Fruit fly (Drosophila melanogaster) whole organism, embryonic: ENCODE results near the gene CG17841.

ENCODE experiments used
- Antp ChIP-seq: fragments of 200-800 bp; sonication (Bioruptor generic); optimal IDR thresholded peaks from 3 replicates; lab custom pipeline; 2016; ENCODE audit warnings: missing biosample characterization, missing genetic modification characterization
- Bgb ChIP-seq: fragments of 200-800 bp; sonication (Bioruptor generic); IDR thresholded peaks from 2 replicates; pipeline ENCODE4 v1.3.6; 2022; ENCODE audit warnings: missing biosample characterization, missing genetic modification characterization; ENCODE audit not compliant: partially characterized antibody
- CG15696 ChIP-seq: fragments of 200-800 bp; sonication (Bioruptor generic); optimal IDR thresholded peaks from 2 replicates; lab custom pipeline; 2019; ENCODE audit warnings: missing biosample characterization, mild to moderate bottlenecking, missing genetic modification characterization, moderate library complexity
- CG16779 ChIP-seq: fragments of 200-800 bp; sonication (Bioruptor generic); IDR thresholded peaks from 2 replicates; pipeline ENCODE4 v1.3.6; 2022; ENCODE audit warnings: missing biosample characterization, missing genetic modification characterization
- CG18619 ChIP-seq: fragments of 200-800 bp; sonication (Bioruptor generic); optimal IDR thresholded peaks from 3 replicates; lab custom pipeline; 2017; ENCODE audit warnings: missing biosample characterization, mild to moderate bottlenecking, missing genetic modification characterization
- CG2199 ChIP-seq: fragments of 200-800 bp; sonication (Bioruptor generic); IDR thresholded peaks from 3 replicates; pipeline ENCODE4 v1.3.6; 2022; ENCODE audit warnings: missing biosample characterization, missing genetic modification characterization
- CG2678 ChIP-seq: fragments of 200-800 bp; sonication (Bioruptor generic); optimal IDR thresholded peaks from 3 replicates; lab custom pipeline; 2019; ENCODE audit warnings: missing biosample characterization, mild to moderate bottlenecking, missing genetic modification characterization, moderate library complexity
- CG30431 ChIP-seq: fragments of 200-800 bp; sonication (Bioruptor generic); optimal IDR thresholded peaks from 2 replicates; lab custom pipeline; 2017; ENCODE audit warnings: missing biosample characterization, missing genetic modification characterization
- CG32532 ChIP-seq: fragments of 200-800 bp; sonication (Bioruptor generic); IDR thresholded peaks from 2 replicates; pipeline ENCODE4 v1.3.6; 2022; ENCODE audit warnings: missing biosample characterization, missing genetic modification characterization
- CG33213 ChIP-seq: fragments of 200-800 bp; sonication (Bioruptor generic); optimal IDR thresholded peaks from 3 replicates; lab custom pipeline; 2016; ENCODE audit warnings: missing biosample characterization, missing genetic modification characterization
- CG5180 ChIP-seq: fragments of 200-800 bp; sonication (Bioruptor generic); optimal IDR thresholded peaks from 3 replicates; lab custom pipeline; 2017; ENCODE audit warnings: missing biosample characterization, missing genetic modification characterization, mild to moderate bottlenecking, moderate library complexity, missing genetic modification reagents
- CG6272 ChIP-seq: fragments of 200-800 bp; sonication (Bioruptor generic); IDR thresholded peaks from 2 replicates; pipeline ENCODE4 v1.3.6; 2022; ENCODE audit warnings: missing biosample characterization, missing genetic modification characterization
- CG7987 ChIP-seq: fragments of 200-800 bp; sonication (Bioruptor generic); optimal IDR thresholded peaks from 2 replicates; lab custom pipeline; 2018; ENCODE audit warnings: missing biosample characterization, mild to moderate bottlenecking, missing genetic modification characterization, moderate library complexity
- CG8290 ChIP-seq, 3 experiments: fragments of 200-800 bp; sonication (Bioruptor generic); optimal IDR thresholded peaks; 2 replicates each; lab custom pipeline; 2016 to 2019; ENCODE audit warnings: missing biosample characterization in 3 of 3, missing genetic modification characterization in 3 of 3, mild to moderate bottlenecking in 2 of 3, moderate library complexity in 1 of 3
- CG9437 ChIP-seq: fragments of 200-800 bp; sonication (Bioruptor generic); optimal IDR thresholded peaks from 2 replicates; lab custom pipeline; 2018; ENCODE audit warnings: missing biosample characterization, mild to moderate bottlenecking, missing genetic modification characterization
- CTCF ChIP-seq: fragments of 200-800 bp; sonication (Bioruptor generic); optimal IDR thresholded peaks from 2 replicates; lab custom pipeline; 2017; ENCODE audit warnings: missing biosample characterization, mild to moderate bottlenecking, missing genetic modification characterization, moderate library complexity
- Camta ChIP-seq: fragments of 200-800 bp; sonication (Bioruptor generic); optimal IDR thresholded peaks from 2 replicates; lab custom pipeline; 2016; ENCODE audit warnings: missing biosample characterization, missing genetic modification characterization
- Gug ChIP-seq: fragments of 200-800 bp; sonication (Bioruptor generic); IDR thresholded peaks from 4 replicates; pipeline ENCODE4 v1.3.6; 2022; ENCODE audit warnings: missing biosample characterization, missing genetic modification characterization
- HLH3B ChIP-seq: fragments of 200-800 bp; sonication (Bioruptor generic); IDR thresholded peaks from 2 replicates; pipeline ENCODE4 v1.3.6; 2022; ENCODE audit warnings: missing biosample characterization, missing genetic modification characterization
- HmgD ChIP-seq: fragments of 200-800 bp; sonication (Bioruptor generic); optimal IDR thresholded peaks from 3 replicates; lab custom pipeline; 2016; ENCODE audit warnings: missing biosample characterization, missing genetic modification characterization
- Hr51 ChIP-seq, 2 experiments: fragments of 200-800 bp; sonication (Bioruptor generic); optimal IDR thresholded peaks; 2 replicates in 1 of 2; 3 replicates in 1 of 2; lab custom pipeline; 2016 to 2018; ENCODE audit warnings: missing biosample characterization in 2 of 2, missing genetic modification characterization in 2 of 2, mild to moderate bottlenecking in 1 of 2, moderate library complexity in 1 of 2
- Med ChIP-seq: fragments of 200-800 bp; sonication (Bioruptor generic); peaks from one replicate; lab custom pipeline; 2016; ENCODE audit warnings: missing biosample characterization, missing genetic modification characterization, mild to moderate bottlenecking, inconsistent platforms, moderate library complexity
- amos ChIP-seq: fragments of 200-800 bp; sonication (Bioruptor generic); IDR thresholded peaks from 2 replicates; pipeline ENCODE4 v1.3.6; 2022; ENCODE audit warnings: missing biosample characterization, missing genetic modification characterization; ENCODE audit not compliant: partially characterized antibody
- bbx ChIP-seq: fragments of 200-800 bp; sonication (Bioruptor generic); IDR thresholded peaks from 2 replicates; pipeline ENCODE4 v1.3.6; 2022; ENCODE audit warnings: missing biosample characterization, missing genetic modification characterization; ENCODE audit not compliant: partially characterized antibody
- chinmo ChIP-seq: fragments of 200-800 bp; sonication (Bioruptor generic); IDR thresholded peaks from 4 replicates; pipeline ENCODE4 v1.3.6; 2022; ENCODE audit warnings: missing biosample characterization, missing genetic modification characterization; ENCODE audit not compliant: partially characterized antibody
- dmrt99B ChIP-seq: fragments of 200-800 bp; sonication (Bioruptor generic); optimal IDR thresholded peaks from 2 replicates; lab custom pipeline; 2018; ENCODE audit warnings: missing biosample characterization, mild to moderate bottlenecking, missing genetic modification characterization, moderate library complexity
- ham ChIP-seq: fragments of 200-800 bp; sonication (Bioruptor generic); IDR thresholded peaks from 2 replicates; pipeline ENCODE4 v1.3.6; 2022; ENCODE audit warnings: missing biosample characterization, missing genetic modification characterization
- jumu ChIP-seq: fragments of 200-800 bp; sonication (Bioruptor generic); optimal IDR thresholded peaks from 3 replicates; lab custom pipeline; 2016; ENCODE audit warnings: missing biosample characterization, missing genetic modification characterization
- knrl ChIP-seq: fragments of 200-800 bp; sonication (Bioruptor generic); IDR thresholded peaks from 3 replicates; pipeline ENCODE4 v1.3.6; 2022; ENCODE audit warnings: missing biosample characterization, missing genetic modification characterization; ENCODE audit not compliant: partially characterized antibody
- lilli ChIP-seq: fragments of 200-800 bp; sonication (Bioruptor generic); optimal IDR thresholded peaks from 3 replicates; lab custom pipeline; 2016; ENCODE audit warnings: missing biosample characterization, missing genetic modification characterization
- maf-S ChIP-seq: fragments of 200-800 bp; sonication (Bioruptor generic); optimal IDR thresholded peaks from 2 replicates; lab custom pipeline; 2016; ENCODE audit warnings: missing biosample characterization, missing genetic modification characterization
- onecut ChIP-seq: fragments of 200-800 bp; sonication (Bioruptor generic); IDR thresholded peaks from 2 replicates; pipeline ENCODE4 v1.3.6; 2022; ENCODE audit warnings: missing biosample characterization, missing genetic modification characterization
- otp ChIP-seq: fragments of 200-800 bp; sonication (Bioruptor generic); IDR thresholded peaks from 3 replicates; pipeline ENCODE4, ENCODE4 v1.3.6; 2022; ENCODE audit warnings: missing biosample characterization, missing genetic modification characterization
- prd ChIP-seq, 3 experiments: fragments of >200 bp in 2 of 3; fragments of 200-800 bp in 1 of 3; sonication (Bioruptor generic) in 1 of 3; optimal IDR thresholded peaks in 2 of 3; IDR thresholded peaks in 1 of 3; 2 replicates in 2 of 3; 3 replicates in 1 of 3; pipeline versions ENCODE4 v1.3.6 to Lab custom; 2017 to 2022; ENCODE audit warnings: missing biosample characterization in 1 of 3, missing genetic modification characterization in 1 of 3
- pum ChIP-seq: fragments of 200-800 bp; sonication (Bioruptor generic); optimal IDR thresholded peaks from 2 replicates; lab custom pipeline; 2016; ENCODE audit warnings: missing biosample characterization, missing genetic modification characterization
- sd ChIP-seq: fragments of 200-800 bp; sonication (Bioruptor generic); optimal IDR thresholded peaks from 3 replicates; lab custom pipeline; 2018; ENCODE audit warnings: missing biosample characterization, mild to moderate bottlenecking, missing genetic modification characterization, moderate library complexity
- sens ChIP-seq: fragments of 200-800 bp; sonication (Bioruptor generic); peaks from one replicate; lab custom pipeline; 2016; ENCODE audit warnings: missing biosample characterization, missing genetic modification characterization
- sim ChIP-seq: fragments of 200-800 bp; sonication (Bioruptor generic); IDR thresholded peaks from 2 replicates; pipeline ENCODE4 v1.3.6; 2022; ENCODE audit warnings: missing biosample characterization, missing genetic modification characterization
- sisA ChIP-seq: fragments of 200-800 bp; sonication (Bioruptor generic); IDR thresholded peaks from 2 replicates; pipeline ENCODE4 v1.3.6; 2022; ENCODE audit warnings: missing biosample characterization, missing genetic modification characterization
- slbo ChIP-seq: fragments of 200-800 bp; sonication (Bioruptor generic); IDR thresholded peaks from 2 replicates; pipeline ENCODE4 v1.3.6; 2022; ENCODE audit warnings: missing biosample characterization, missing genetic modification characterization
- tna ChIP-seq: fragments of 200-800 bp; sonication (Bioruptor generic); IDR thresholded peaks from 2 replicates; pipeline ENCODE4 v1.3.6; 2022; ENCODE audit warnings: missing biosample characterization, missing genetic modification characterization; ENCODE audit not compliant: partially characterized antibody
- trh ChIP-seq: fragments of 200-800 bp; sonication (Bioruptor generic); optimal IDR thresholded peaks from 2 replicates; lab custom pipeline; 2016; ENCODE audit warnings: missing biosample characterization, missing genetic modification characterization
- z ChIP-seq: fragments of 200-800 bp; sonication (Bioruptor generic); IDR thresholded peaks from 3 replicates; pipeline ENCODE4 v1.3.6; 2022; ENCODE audit warnings: missing biosample characterization, missing genetic modification characterization
- zf30C ChIP-seq: fragments of 200-800 bp; sonication (Bioruptor generic); optimal IDR thresholded peaks from 3 replicates; lab custom pipeline; 2018; ENCODE audit warnings: missing biosample characterization, mild to moderate bottlenecking, missing genetic modification characterization
- zfh1 ChIP-seq: fragments of 200-800 bp; sonication (Bioruptor generic); IDR thresholded peaks from 3 replicates; pipeline ENCODE4 v1.3.6; 2022; ENCODE audit warnings: missing biosample characterization, missing genetic modification characterization

CG17841 gene

DNA sequence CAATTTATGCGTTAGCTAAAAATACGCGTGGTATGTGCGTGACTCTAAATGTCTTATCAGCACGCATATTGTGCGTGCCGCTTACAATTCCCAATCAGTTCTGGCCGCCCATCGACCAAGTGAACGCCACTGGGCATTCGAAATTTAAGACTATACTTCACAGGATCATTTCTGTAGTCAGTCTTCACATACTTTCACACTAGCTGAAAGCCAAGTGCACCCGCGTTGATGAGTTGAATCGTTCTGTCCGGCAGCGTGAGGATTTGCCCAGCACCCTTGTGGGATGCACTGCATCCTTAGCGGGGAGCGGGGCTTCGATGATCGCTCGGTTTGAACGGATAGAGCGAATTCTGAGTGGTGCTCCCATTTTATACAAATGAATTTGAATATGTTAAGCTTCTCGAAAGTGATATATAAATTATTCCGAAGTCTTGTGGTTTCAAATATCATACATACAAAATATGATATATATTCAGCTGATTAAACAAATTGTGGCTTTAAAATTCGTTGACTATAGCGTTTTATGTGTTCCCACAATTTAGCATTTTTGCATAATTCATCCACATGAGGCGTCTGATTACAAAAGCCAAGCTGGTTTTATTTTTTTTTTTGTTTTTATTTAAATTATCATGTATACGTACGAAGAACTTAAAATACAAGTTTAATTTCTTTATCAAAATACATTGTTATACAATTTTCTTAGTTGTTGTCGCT, 19.7 kb upstream of the CG17841 start:
- TF ChIP-seq CG30431 (GFP tag; lab: Kevin White, UChicago) (no peak), CG18619 (no peak), CG6272 (GFP tag; lab: Robert Waterston, UW) (no peak), CG8290 (GFP tag; optimal IDR thresholded peaks at IDR 0.05; lab: Kevin White, UChicago) (no peak), CG8290 (tag; optimal IDR thresholded peaks at IDR 0.05; lab: Kevin White, UChicago) (peak in 1 of 2 experiments; percentile 21), sim (no peak), jumu (GFP tag; lab: Kevin White, UChicago) (no peak), slbo (GFP tag; lab: Robert Waterston, UW) (peak; percentile 28), z (no peak), tna (GFP tag; lab: Robert Waterston, UW) (no peak), dmrt99B (tag; lab: Kevin White, UChicago) (no peak), bbx (GFP tag; lab: Robert Waterston, UW) (0 out of 2 replicates have a peak, but pooled peaks have one; percentile 34), CG5180 (GFP tag; lab: Kevin White, UChicago) (no peak), sens (GFP tag; lab: Kevin White, UChicago) (peak; percentile 52), amos (GFP tag; lab: Robert Waterston, UW) (peak; percentile 26; the same call in 1 of the 2 replicates), ham (no peak), Antp (GFP tag; lab: Kevin White, UChicago) (peak; percentile 20), maf-S (GFP tag; lab: Kevin White, UChicago) (no peak), otp (0 out of 3 replicates have a peak, but pooled peaks have one; percentile 18), CG2199 (0 out of 3 replicates have a peak, but pooled peaks have one; percentile 50), Med (GFP tag; lab: Kevin White, UChicago) (peak; percentile 83), CG2678 (tag; lab: Kevin White, UChicago) (peak; percentile 14), CG15696 (tag; lab: Kevin White, UChicago) (peak; percentile 14), CTCF (GFP tag; lab: Kevin White, UChicago) (no peak), chinmo (GFP tag; lab: Robert Waterston, UW) (no peak), CG33213 (GFP tag; lab: Kevin White, UChicago) (peak; percentile 0), trh (GFP tag; lab: Kevin White, UChicago) (no peak), CG16779 (0 out of 2 replicates have a peak, but pooled peaks have one; percentile 20), pum (GFP tag; lab: Kevin White, UChicago) (peak; percentile 2), Hr51 (GFP tag; optimal IDR thresholded peaks at IDR 0.05; lab: Kevin White, UChicago) (peak in 1 of 2 experiments; percentile 21), CG7987 (peak; percentile 85), HLH3B (GFP tag; lab: Robert Waterston, UW) (0 out of 2 replicates have a peak, but pooled peaks have one; percentile 13), zfh1 (GFP tag; lab: Robert Waterston, UW) (0 out of 3 replicates have a peak, but pooled peaks have one; percentile 11), sisA (no peak), lilli (GFP tag; lab: Kevin White, UChicago) (peak; percentile 31), HmgD (GFP tag; lab: Kevin White, UChicago) (no peak), Camta (GFP tag; lab: Kevin White, UChicago) (peak; percentile 4), Bgb (GFP tag; lab: Robert Waterston, UW) (peak; percentile 43; the same call in 1 of the 2 replicates), sd (tag; lab: Kevin White, UChicago) (peak; percentile 8), prd (optimal IDR thresholded peaks at IDR 0.05; lab: Kevin White, UChicago) (no peak), prd (GFP tag; IDR thresholded peaks at IDR 0.05; lab: Robert Waterston, UW) (peak; percentile 26; the same call in 1 of the 3 replicates), zf30C (GFP tag; lab: Kevin White, UChicago) (no peak), CG32532 (peak; percentile 13; the same call in 1 of the 2 replicates), knrl (peak; percentile 31; the same call in 1 of the 3 replicates), onecut (GFP tag; lab: Robert Waterston, UW) (no peak), CG9437 (GFP tag; lab: Kevin White, UChicago) (no peak), Gug (GFP tag; lab: Robert Waterston, UW) (0 out of 4 replicates have a peak, but pooled peaks have one; percentile 15)
